Fruit fly (Drosophila melanogaster): ENCODE results near the gene Vps60.

Vps60 gene

DNA sequence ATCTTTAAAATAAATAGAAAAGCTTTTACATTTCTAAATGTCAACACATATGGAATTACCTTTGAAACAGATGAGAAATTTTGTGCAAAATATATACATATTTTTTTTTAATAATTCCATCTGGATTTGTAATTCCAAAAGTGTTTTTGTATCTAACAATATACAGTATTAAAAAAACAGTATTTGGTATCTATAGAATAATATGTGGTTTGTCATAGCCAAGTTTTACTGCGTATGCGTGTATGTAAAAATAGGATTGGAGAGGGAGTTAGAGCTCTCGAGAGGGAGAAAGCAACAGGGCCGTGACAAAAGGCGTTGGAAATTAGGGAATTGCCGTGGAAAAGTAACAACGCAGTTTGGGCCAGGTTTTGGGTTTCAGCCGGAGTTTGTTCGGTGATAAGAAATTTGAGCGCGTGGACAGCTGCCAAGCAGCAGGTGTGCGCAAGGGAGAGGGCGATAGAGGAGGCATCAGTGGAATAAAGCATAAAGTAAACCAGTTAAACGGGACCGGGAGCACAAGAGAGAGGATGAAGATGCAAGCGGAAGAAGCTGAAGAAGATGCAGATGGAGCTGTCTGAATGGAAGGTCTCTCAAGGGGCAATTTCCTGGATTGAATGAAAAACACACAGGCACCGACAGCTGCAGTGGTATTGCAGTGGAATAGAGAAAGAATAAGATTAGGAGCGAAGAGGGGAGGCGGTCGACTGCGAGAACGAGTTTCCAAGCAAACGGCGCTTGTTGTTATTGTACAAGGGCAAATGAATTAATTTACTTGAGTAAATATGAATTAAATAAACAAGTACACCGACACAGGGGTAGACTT is 31.7 kb upstream of the Vps60 start (continued):
- no peak for TF ChIP-seq CG12236 (GFP tag; optimal IDR thresholded peaks at IDR 0.05)
- peak; percentile 60 for TF ChIP-seq Sox102F (GFP tag; optimal IDR thresholded peaks at IDR 0.05)
- TF ChIP-seq Hmx (GFP tag; optimal IDR thresholded peaks at IDR 0.05) = no peak
- TF ChIP-seq fd96Cb (tag; optimal IDR thresholded peaks at IDR 0.05) = peak; percentile 31
- TF ChIP-seq CG33213 (GFP tag; optimal IDR thresholded peaks at IDR 0.05) = no peak
- TF ChIP-seq pb (GFP tag; optimal IDR thresholded peaks at IDR 0.05) = no peak
- peak; percentile 55 for TF ChIP-seq CG11504 (tag; optimal IDR thresholded peaks at IDR 0.05)
- TF ChIP-seq CG7786 (GFP tag; optimal IDR thresholded peaks at IDR 0.05) = no peak
- no peak for TF ChIP-seq psq (GFP tag; optimal IDR thresholded peaks at IDR 0.05)
- no peak for TF ChIP-seq Myb (GFP tag; optimal IDR thresholded peaks at IDR 0.05)
- TF ChIP-seq tin (GFP tag; optimal IDR thresholded peaks at IDR 0.05) = peak; percentile 43
- no peak for TF ChIP-seq CG8089 (GFP tag; optimal IDR thresholded peaks at IDR 0.05)
- TF ChIP-seq CG4854 (GFP tag; optimal IDR thresholded peaks at IDR 0.05) = no peak
- peak; percentile 60 for TF ChIP-seq CG1603 (tag; optimal IDR thresholded peaks at IDR 0.05)
- peak; percentile 34 for TF ChIP-seq dmrt11E (tag; optimal IDR thresholded peaks at IDR 0.05)
- TF ChIP-seq Side (GFP tag; optimal IDR thresholded peaks at IDR 0.05) = peak; percentile 76
- TF ChIP-seq CG10366 (GFP tag; IDR thresholded peaks at IDR 0.05) = no peak; the same call in 1 of the 2 replicates
- no peak for TF ChIP-seq tio (GFP tag; optimal IDR thresholded peaks at IDR 0.05)
- TF ChIP-seq stc (GFP tag; IDR thresholded peaks at IDR 0.05) = peak; percentile 61
- no peak for TF ChIP-seq tup (GFP tag; optimal IDR thresholded peaks at IDR 0.05)
- TF ChIP-seq Gsc (GFP tag; IDR thresholded peaks at IDR 0.05) = no peak
- TF ChIP-seq CG2199 (GFP tag; IDR thresholded peaks at IDR 0.05) = peak; percentile 54; the same call in 1 of the 3 replicates
- no peak for TF ChIP-seq ind (GFP tag; optimal IDR thresholded peaks at IDR 0.05)
- no peak for TF ChIP-seq Dad (GFP tag; optimal IDR thresholded peaks at IDR 0.05)
- peak; percentile 53 for TF ChIP-seq CG34376 (GFP tag; optimal IDR thresholded peaks at IDR 0.05)
- peak; percentile 52; the same call in 1 of the 3 replicates for TF ChIP-seq B-H1 (GFP tag; IDR thresholded peaks at IDR 0.05)
- no peak for TF ChIP-seq p53 (GFP tag; optimal IDR thresholded peaks at IDR 0.05)
- no peak for TF ChIP-seq CG9817 (tag; optimal IDR thresholded peaks at IDR 0.05)
- no peak for TF ChIP-seq gro (GFP tag; optimal IDR thresholded peaks at IDR 0.05)
- peak; percentile 59 for TF ChIP-seq CG6765 (GFP tag; optimal IDR thresholded peaks at IDR 0.05)
- no peak for TF ChIP-seq CG2889 (GFP tag; IDR thresholded peaks at IDR 0.05)
- TF ChIP-seq CG10565 (GFP tag; optimal IDR thresholded peaks at IDR 0.05) = peak; percentile 1
- no peak; the same call in 2 of the 3 replicates for TF ChIP-seq so (GFP tag; IDR thresholded peaks at IDR 0.05)
- no peak for TF ChIP-seq CG16815 (GFP tag; optimal IDR thresholded peaks at IDR 0.05)
- no peak for TF ChIP-seq gcm2 (GFP tag; optimal IDR thresholded peaks at IDR 0.05)
- no peak for TF ChIP-seq prd (optimal IDR thresholded peaks at IDR 0.05)
- peak; percentile 31; the same call in 2 of the 3 replicates for TF ChIP-seq prd (GFP tag; IDR thresholded peaks at IDR 0.05)
- TF ChIP-seq HmgZ (tag; optimal IDR thresholded peaks at IDR 0.05) = no peak
- no peak for TF ChIP-seq CG7372 (GFP tag; IDR thresholded peaks at IDR 0.05)
- TF ChIP-seq corto (GFP tag; optimal IDR thresholded peaks at IDR 0.05) = no peak
- TF ChIP-seq Mad (GFP tag; optimal IDR thresholded peaks at IDR 0.05) = no peak
- no peak for TF ChIP-seq klu (GFP tag; IDR thresholded peaks at IDR 0.05)
- peak; percentile 2 for TF ChIP-seq CG1233 (GFP tag; optimal IDR thresholded peaks at IDR 0.05)
- no peak for TF ChIP-seq HmgD (GFP tag; optimal IDR thresholded peaks at IDR 0.05)
- no peak for TF ChIP-seq Stat92E (GFP tag; optimal IDR thresholded peaks at IDR 0.05)
- TF ChIP-seq vvl (GFP tag; IDR thresholded peaks at IDR 0.05) = peak; percentile 74
- peak; percentile 58; the same call in 1 of the 2 replicates for TF ChIP-seq CG17612 (GFP tag; IDR thresholded peaks at IDR 0.05)
- TF ChIP-seq CG14860 (GFP tag; IDR thresholded peaks at IDR 0.05; ENCODE audit: partially characterized antibody) = no peak
- no peak for TF ChIP-seq CG12219 (GFP tag; optimal IDR thresholded peaks at IDR 0.05)
- TF ChIP-seq CG16813 (GFP tag; IDR thresholded peaks at IDR 0.05; ENCODE audit: partially characterized antibody) = no peak

Data from whole organism, embryonic.